Worm (Caenorhabditis elegans): ENCODE results near the gene degt-1.

DNA sequence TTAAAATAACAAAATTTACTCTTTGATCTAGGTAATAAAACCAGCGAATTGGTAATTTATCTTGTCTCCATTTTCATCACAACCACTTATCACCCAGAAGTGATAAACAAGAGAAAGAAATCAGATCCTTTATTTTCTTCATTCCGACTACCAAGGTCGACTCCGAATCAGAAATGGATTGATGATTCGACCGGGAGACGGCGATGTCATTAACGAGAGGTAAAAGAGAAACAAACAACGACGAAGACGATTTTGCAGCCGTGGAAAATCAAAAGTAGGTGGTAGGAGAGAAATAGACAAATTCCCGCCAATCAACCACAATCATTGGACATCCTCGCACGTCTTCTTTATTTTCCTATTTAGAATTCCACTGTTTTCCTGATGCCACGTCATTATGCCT is 17.0 kb downstream of the degt-1 start:
- TF ChIP-seq dao-5 (tag; optimal IDR thresholded peaks at IDR 0.05) (no peak), W03F9.2 (tag; optimal IDR thresholded peaks at IDR 0.05) (no peak)

Measured in whole organism, L4/young adult.